Worm (Caenorhabditis elegans) whole organism, mixed stage, embryonic: Measurements from ENCODE around the gene Y66H1A.5.

Experiments
- drap-1 ChIP-seq: fragments of 200-800 bp; sonication (Bioruptor generic); optimal IDR thresholded peaks from 3 replicates; lab custom pipeline; 2018; ENCODE audit warnings: mild to moderate bottlenecking, missing genetic modification characterization, missing compliant biosample characterization
- nhr-12 ChIP-seq: fragments of 150-350 bp; optimal IDR thresholded peaks from 2 replicates; lab custom pipeline; 2014; ENCODE audit warnings: missing biosample characterization, missing genetic modification characterization
- nhr-28 ChIP-seq: fragments of 150-350 bp; optimal IDR thresholded peaks from 2 replicates; lab custom pipeline; 2014; ENCODE audit warnings: missing biosample characterization, missing genetic modification characterization
- ztf-11 ChIP-seq: fragments of 150-350 bp; optimal IDR thresholded peaks from 2 replicates; lab custom pipeline; 2014; ENCODE audit warnings: missing biosample characterization, missing genetic modification characterization

DNA sequence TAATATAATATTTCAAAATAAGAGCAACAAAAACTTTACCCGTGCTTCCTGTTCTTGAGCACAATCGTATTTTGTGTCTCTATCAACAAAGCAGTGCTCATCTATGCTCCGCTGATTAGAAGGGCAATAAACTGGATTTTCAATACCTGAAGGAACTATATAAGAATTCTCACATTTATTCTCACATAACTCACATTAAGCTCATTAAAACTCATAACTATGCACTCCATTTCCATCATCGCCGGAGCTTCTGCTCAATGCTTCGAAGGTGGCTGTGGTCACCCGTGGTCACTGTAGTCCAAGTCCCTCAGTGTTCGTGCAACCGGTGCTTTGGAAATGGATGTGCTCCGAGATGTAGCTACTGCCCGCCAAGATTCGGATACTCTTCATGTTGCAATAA, 25.9 kb upstream of the Y66H1A.5 start, which contains the start of the genes Y66H1A.8 and M04G7.5:
- TF ChIP-seq ztf-11 (tag; lab: Kevin White, UChicago) (no peak), nhr-28 (tag; lab: Kevin White, UChicago) (no peak), drap-1 (GFP tag; lab: Kevin White, UChicago) (no peak), nhr-12 (no peak)
